Worm (Caenorhabditis elegans): ENCODE data around the gene F59B2.14.

The F59B2.14 gene

DNA sequence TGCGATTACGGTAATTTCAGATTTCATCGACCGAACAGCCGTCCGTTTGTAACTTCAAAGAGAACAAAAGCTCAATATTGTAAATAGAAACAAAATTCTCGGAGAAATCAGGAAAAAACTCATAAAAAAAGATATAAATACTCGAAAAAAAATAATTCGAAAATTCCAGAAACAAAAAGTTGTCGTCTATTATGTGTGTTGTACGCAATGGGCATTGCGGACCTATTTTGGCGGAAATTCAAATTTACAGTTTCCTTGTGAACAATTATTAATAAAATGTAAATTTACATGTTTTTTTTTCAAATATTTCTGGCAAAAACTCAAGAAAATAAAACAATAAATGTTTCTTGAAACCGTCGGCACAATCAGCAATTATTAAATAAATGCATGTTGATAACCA, 37.0 kb downstream of the F59B2.14 start:
- TF ChIP-seq F16B12.6 (tag; optimal IDR thresholded peaks at IDR 0.05) = peak; percentile 5
- TF ChIP-seq lin-35 (GFP tag; optimal IDR thresholded peaks at IDR 0.05) = peak in 1 of 2 experiments; percentile 11
- TF ChIP-seq pag-3 (tag; optimal IDR thresholded peaks at IDR 0.05; ENCODE audit: borderline replicate concordance, insufficient read depth) = no peak
- peak in 1 of 3 experiments; percentile 40 for TF ChIP-seq dpl-1 (GFP tag; optimal IDR thresholded peaks at IDR 0.05)
- TF ChIP-seq efl-1 (optimal IDR thresholded peaks at IDR 0.05) = no peak
- TF ChIP-seq efl-1 (GFP tag; optimal IDR thresholded peaks at IDR 0.05 in 1 of 2) = peak in 1 of 2 experiments; percentile 41
- no peak for TF ChIP-seq lin-14 (GFP tag; optimal IDR thresholded peaks at IDR 0.05)

DNA sequence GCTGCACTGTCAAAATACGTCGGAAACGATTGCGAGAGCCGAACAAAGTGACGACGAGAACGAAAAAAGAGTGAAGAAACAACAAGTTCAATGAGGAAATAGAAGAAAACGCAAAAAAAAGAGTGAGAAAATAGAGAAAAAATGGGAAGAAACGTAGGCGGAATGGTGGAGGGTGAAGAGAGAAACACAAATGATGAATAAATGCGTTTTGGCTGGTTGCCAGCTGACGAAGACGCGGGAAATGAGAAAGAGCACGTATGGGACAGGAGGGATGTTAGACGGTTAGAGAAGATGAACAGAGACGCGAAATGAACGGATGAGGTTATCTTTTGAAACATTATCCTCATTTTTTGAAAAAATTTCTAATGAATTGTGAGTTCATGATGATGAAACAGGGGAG, 37.5 kb downstream of the F59B2.14 start:
- TF ChIP-seq nhr-47 (tag; optimal IDR thresholded peaks at IDR 0.05) (peak; percentile 50), sup-37 (GFP tag; optimal IDR thresholded peaks at IDR 0.05) (no peak), egl-27 (tag; optimal IDR thresholded peaks at IDR 0.05) (no peak), dsc-1 (tag; optimal IDR thresholded peaks at IDR 0.05) (peak; percentile 48), lsy-2 (tag; optimal IDR thresholded peaks at IDR 0.05) (peak; percentile 60 to 79), mef-2 (tag; optimal IDR thresholded peaks at IDR 0.05) (peak; percentile 36), ceh-82 (tag; optimal IDR thresholded peaks at IDR 0.05) (peak in 2 of 3 experiments; percentile 57 to 77), tlp-1 (tag; optimal IDR thresholded peaks at IDR 0.05) (no peak), elt-2 (tag; optimal IDR thresholded peaks at IDR 0.05) (no peak), lir-3 (tag; optimal IDR thresholded peaks at IDR 0.05; ENCODE audit: poor library complexity) (no peak), unc-130 (tag; optimal IDR thresholded peaks at IDR 0.05) (no peak), aly-2 (tag; optimal IDR thresholded peaks at IDR 0.05) (no peak), ztf-4 (tag; optimal IDR thresholded peaks at IDR 0.05) (peak; percentile 37), alr-1 (tag; optimal IDR thresholded peaks at IDR 0.05; ENCODE audit: borderline replicate concordance) (no peak), mab-9 (GFP tag; IDR thresholded peaks at IDR 0.05) (no peak), nhr-237 (tag; optimal IDR thresholded peaks at IDR 0.05) (no peak), lin-35 (GFP tag; optimal IDR thresholded peaks at IDR 0.05) (peak; percentile 54 to 67), skn-1 (tag; optimal IDR thresholded peaks at IDR 0.05) (peak; percentile 61), ceh-63 (GFP tag; optimal IDR thresholded peaks at IDR 0.05) (no peak), jun-1 (tag; optimal IDR thresholded peaks at IDR 0.05) (no peak), elt-3 (tag; optimal IDR thresholded peaks at IDR 0.05) (peak in 2 of 6 experiments; percentile 23 to 42), ceh-8 (GFP tag; optimal IDR thresholded peaks at IDR 0.05) (no peak), zag-1 (tag; optimal IDR thresholded peaks at IDR 0.05) (no peak), vab-15 (tag; optimal IDR thresholded peaks at IDR 0.05) (no peak), isw-1 (GFP tag; IDR thresholded peaks at IDR 0.05) (peak; percentile 9; the same call in 1 of the 2 replicates), swsn-7 (tag; optimal IDR thresholded peaks at IDR 0.05) (peak; percentile 60), hpl-2 (GFP tag; optimal IDR thresholded peaks at IDR 0.05) (no peak), fkh-10 (GFP tag; optimal IDR thresholded peaks at IDR 0.05) (peak; percentile 47), F16B12.6 (tag; optimal IDR thresholded peaks at IDR 0.05) (peak; percentile 20), snu-23 (GFP tag; optimal IDR thresholded peaks at IDR 0.05) (peak; percentile 67), ceh-88 (GFP tag; IDR thresholded peaks at IDR 0.05) (0 out of 2 replicates have a peak, but pooled peaks have one; percentile 28), ets-5 (GFP tag; IDR thresholded peaks at IDR 0.05) (no peak), hlh-17 (GFP tag; optimal IDR thresholded peaks at IDR 0.05; ENCODE audit: borderline replicate concordance) (no peak), nhr-19 (GFP tag; conservative IDR thresholded peaks at IDR 0.05) (peak; percentile 54), nhr-85 (tag) (peak; percentile 80), unc-86 (tag; optimal IDR thresholded peaks at IDR 0.05) (peak; percentile 31), aha-1 (tag; optimal IDR thresholded peaks at IDR 0.05) (no peak), mdl-1 (tag; optimal IDR thresholded peaks at IDR 0.05) (peak in 1 of 2 experiments; percentile 62), pax-3 (tag; optimal IDR thresholded peaks at IDR 0.05) (no peak), Y116A8C.19 (tag; optimal IDR thresholded peaks at IDR 0.05; ENCODE audit: borderline replicate concordance) (no peak), unc-98 (GFP tag; IDR thresholded peaks at IDR 0.05) (no peak), C34B4.2 (tag; optimal IDR thresholded peaks at IDR 0.05) (no peak), lin-39 (tag; optimal IDR thresholded peaks at IDR 0.05) (no peak), ces-1 (GFP tag; optimal IDR thresholded peaks at IDR 0.05) (no peak), nhr-76 (tag; optimal IDR thresholded peaks at IDR 0.05) (no peak)
